Fruit fly (Drosophila melanogaster) Kc167 (cell line): ENCODE results near the gene Sgs7.

Experiments
- Myc ChIP-seq: fragments of >200 bp; optimal IDR thresholded peaks from 2 replicates; lab custom pipeline; 2017; ENCODE audit warnings: missing external identifiers
- Sin3A ChIP-seq: fragments of >200 bp; optimal IDR thresholded peaks from 2 replicates; lab custom pipeline; 2018; ENCODE audit warnings: missing external identifiers
- psq ChIP-seq: fragments of >200 bp; optimal IDR thresholded peaks from 2 replicates; lab custom pipeline; 2017; ENCODE audit warnings: missing external identifiers

DNA sequence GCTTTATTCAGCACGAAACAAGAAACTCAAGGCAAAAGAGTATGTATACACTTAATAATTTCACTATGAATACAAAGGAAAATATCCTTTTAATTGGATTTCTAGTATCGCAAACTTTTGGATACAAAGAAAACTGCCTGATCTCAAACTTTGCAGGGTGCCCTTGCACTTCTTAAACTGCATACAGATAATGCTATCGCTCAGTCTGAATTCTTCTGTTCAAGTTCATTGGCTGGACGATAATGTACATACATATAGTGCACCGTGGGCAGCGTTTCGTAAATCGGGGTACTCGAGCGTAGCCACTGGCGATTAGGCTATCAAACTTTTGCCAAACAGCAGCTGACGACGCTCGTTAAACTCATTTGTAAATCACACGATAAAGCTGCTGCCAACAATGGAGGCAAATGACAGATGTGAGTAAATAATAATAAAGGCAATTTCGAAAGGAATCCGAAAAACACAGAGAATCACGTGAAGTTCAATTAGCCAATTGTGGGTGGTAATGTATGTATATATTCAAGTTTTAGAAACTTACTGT is 17.1 kb downstream of the Sgs7 start:
- TF ChIP-seq psq (lab: Kevin White, UChicago) (no peak), Myc (lab: Kevin White, UChicago) (no peak), Sin3A (lab: Kevin White, UChicago) (no peak)
